Worm (Caenorhabditis elegans) whole organism, L4 larva: ENCODE results near the gene C50E3.5.

ENCODE experiments used
- jun-1 ChIP-seq: fragments of 150-350 bp; optimal IDR thresholded peaks from 2 replicates; lab custom pipeline; 2014; ENCODE audit warnings: missing biosample characterization, missing genetic modification reagents, missing genetic modification characterization
- skn-1 ChIP-seq: fragments of 150-350 bp; optimal IDR thresholded peaks from 2 replicates; lab custom pipeline; 2014; ENCODE audit warnings: missing biosample characterization, missing genetic modification characterization

DNA sequence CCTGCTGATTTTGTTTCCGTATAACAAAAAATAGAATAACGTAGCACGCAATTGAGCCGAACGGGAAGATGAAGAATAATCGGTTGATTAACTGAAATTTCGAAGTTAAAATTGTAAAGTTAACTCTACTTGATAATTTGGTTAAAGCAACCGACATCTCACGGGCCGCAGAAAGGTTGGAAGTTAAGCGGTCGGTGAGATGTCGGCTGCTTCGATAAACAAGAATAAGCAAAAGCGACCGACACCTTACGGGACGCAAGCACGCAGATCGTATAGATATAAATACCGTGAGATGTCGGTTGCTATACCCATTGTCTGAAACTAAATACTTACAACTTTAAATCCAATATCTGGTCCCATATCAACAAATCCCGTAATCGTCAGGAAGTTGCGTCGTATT, 7.3 kb downstream of the C50E3.5 start:
- TF ChIP-seq jun-1 (no peak), skn-1 (tag; lab: Kevin White, UChicago) (no peak)
